Worm (Caenorhabditis elegans): Measurements from ENCODE around the gene slc-17.4.

DNA sequence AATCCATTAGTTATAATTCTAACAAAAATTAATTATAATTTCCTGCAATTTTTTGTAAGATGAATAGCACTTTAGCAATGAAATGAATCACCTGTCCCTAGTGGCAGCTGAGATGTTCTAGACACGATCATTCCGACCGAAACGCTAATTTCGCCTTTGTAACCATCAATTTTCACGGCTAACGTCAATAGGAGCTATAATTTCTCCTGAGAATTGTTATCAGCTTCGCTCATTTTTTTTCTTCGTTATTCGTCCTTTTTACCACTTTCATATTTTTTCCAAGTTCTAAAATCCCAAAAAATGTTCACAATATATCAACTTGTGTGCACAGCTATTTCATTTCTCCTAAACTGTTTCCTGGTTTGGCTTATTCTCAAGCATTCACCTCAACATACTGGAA is 26.3 kb downstream of the slc-17.4 start, which contains the start of gene str-187:
- TF ChIP-seq zag-1 (tag; optimal IDR thresholded peaks at IDR 0.05) = no peak
- no peak for TF ChIP-seq lin-11 (tag; optimal IDR thresholded peaks at IDR 0.05)
- no peak for TF ChIP-seq R02D3.7 (tag; optimal IDR thresholded peaks at IDR 0.05)
- no peak for TF ChIP-seq ztf-4 (tag; optimal IDR thresholded peaks at IDR 0.05)
- TF ChIP-seq dmd-4 (tag; optimal IDR thresholded peaks at IDR 0.05) = no peak
- TF ChIP-seq ceh-82 (tag; optimal IDR thresholded peaks at IDR 0.05) = no peak
- no peak for TF ChIP-seq nhr-77 (tag; optimal IDR thresholded peaks at IDR 0.05)
- no peak for TF ChIP-seq peb-1 (tag; optimal IDR thresholded peaks at IDR 0.05)
- TF ChIP-seq nhr-12 (tag; optimal IDR thresholded peaks at IDR 0.05) = no peak
- TF ChIP-seq unc-62 (GFP tag; optimal IDR thresholded peaks at IDR 0.05) = no peak
- TF ChIP-seq elt-3 (tag; optimal IDR thresholded peaks at IDR 0.05) = no peak
- no peak for TF ChIP-seq Y55F3AM.14 (GFP tag; optimal IDR thresholded peaks at IDR 0.05)
- no peak for TF ChIP-seq ceh-16 (tag; optimal IDR thresholded peaks at IDR 0.05)
- TF ChIP-seq mdl-1 (tag; optimal IDR thresholded peaks at IDR 0.05) = no peak
